Fruit fly (Drosophila melanogaster): ENCODE results near the gene CG12986.
A peak's percentile ranks its signal among the peaks of the same experiment; 100 is the strongest.

The CG12986 gene

dm6 chrX:17828298-17829033, 9.0 kb upstream of the CG12986 start:
- no peak for TF ChIP-seq BtbVII (GFP tag; optimal IDR thresholded peaks at IDR 0.05)
- TF ChIP-seq vvl (GFP tag; IDR thresholded peaks at IDR 0.05): no peak
- no peak for TF ChIP-seq prd (optimal IDR thresholded peaks at IDR 0.05)
- no peak for TF ChIP-seq prd (GFP tag; IDR thresholded peaks at IDR 0.05)
- no peak for TF ChIP-seq ase (GFP tag; IDR thresholded peaks at IDR 0.05)
- no peak for TF ChIP-seq tio (GFP tag; optimal IDR thresholded peaks at IDR 0.05)
- TF ChIP-seq CG7745 (tag; optimal IDR thresholded peaks at IDR 0.05): no peak
- TF ChIP-seq CG9215 (GFP tag; IDR thresholded peaks at IDR 0.05): no peak
- TF ChIP-seq mirr (GFP tag; optimal IDR thresholded peaks at IDR 0.05): no peak
- no peak for TF ChIP-seq crp (GFP tag; optimal IDR thresholded peaks at IDR 0.05)
- TF ChIP-seq twi (tag; optimal IDR thresholded peaks at IDR 0.05): no peak
- TF ChIP-seq Bgb (GFP tag; IDR thresholded peaks at IDR 0.05; ENCODE audit: partially characterized antibody): no peak
- TF ChIP-seq CG12155 (GFP tag; optimal IDR thresholded peaks at IDR 0.05): no peak
- TF ChIP-seq btn (GFP tag; optimal IDR thresholded peaks at IDR 0.05): no peak
- no peak for TF ChIP-seq ERR (GFP tag; optimal IDR thresholded peaks at IDR 0.05)
- no peak for TF ChIP-seq Ptx1 (GFP tag; IDR thresholded peaks at IDR 0.05)
- no peak for TF ChIP-seq hbn (GFP tag; IDR thresholded peaks at IDR 0.05; ENCODE audit: partially characterized antibody)
- TF ChIP-seq dan (GFP tag; IDR thresholded peaks at IDR 0.05): no peak
- no peak for TF ChIP-seq chm (GFP tag; IDR thresholded peaks at IDR 0.05)
- no peak for TF ChIP-seq Aef1 (GFP tag; IDR thresholded peaks at IDR 0.05)
- TF ChIP-seq Drgx (GFP tag; IDR thresholded peaks at IDR 0.05): no peak
- no peak for TF ChIP-seq CG8388 (GFP tag; optimal IDR thresholded peaks at IDR 0.05)
- TF ChIP-seq CG1647 (GFP tag; optimal IDR thresholded peaks at IDR 0.05): no peak
- no peak for TF ChIP-seq CG2199 (GFP tag; IDR thresholded peaks at IDR 0.05)
- no peak for TF ChIP-seq h (optimal IDR thresholded peaks at IDR 0.05)
- TF ChIP-seq CG3163 (GFP tag; optimal IDR thresholded peaks at IDR 0.05): no peak
- no peak for TF ChIP-seq jigr1 (GFP tag; IDR thresholded peaks at IDR 0.05)
- no peak for TF ChIP-seq Oaz (GFP tag; IDR thresholded peaks at IDR 0.05)
- TF ChIP-seq pho (GFP tag; optimal IDR thresholded peaks at IDR 0.05): no peak
- TF ChIP-seq NK7.1 (GFP tag; optimal IDR thresholded peaks at IDR 0.05): no peak
- TF ChIP-seq CG11560 (tag; IDR thresholded peaks at IDR 0.05): no peak
- peak; percentile 60 for TF ChIP-seq Ets65A (GFP tag)
- TF ChIP-seq CG16815 (GFP tag; optimal IDR thresholded peaks at IDR 0.05): no peak
- peak; percentile 71; the same call in 1 of the 2 replicates for TF ChIP-seq CG4360 (GFP tag; IDR thresholded peaks at IDR 0.05)
- TF ChIP-seq nau (GFP tag; optimal IDR thresholded peaks at IDR 0.05): no peak
- TF ChIP-seq CG14014 (GFP tag; IDR thresholded peaks at IDR 0.05): no peak
- TF ChIP-seq CG31365 (tag; optimal IDR thresholded peaks at IDR 0.05): no peak
- no peak for TF ChIP-seq emc (GFP tag; optimal IDR thresholded peaks at IDR 0.05)
- no peak for TF ChIP-seq Tbp (GFP tag; optimal IDR thresholded peaks at IDR 0.05)
- TF ChIP-seq sd (tag; optimal IDR thresholded peaks at IDR 0.05): peak; percentile 94
- TF ChIP-seq Blimp-1 (GFP tag; optimal IDR thresholded peaks at IDR 0.05): peak; percentile 78
- no peak for TF ChIP-seq Ada2b (GFP tag; IDR thresholded peaks at IDR 0.05)
- TF ChIP-seq aop (GFP tag; IDR thresholded peaks at IDR 0.05): no peak
- TF ChIP-seq CG8281 (tag; optimal IDR thresholded peaks at IDR 0.05): no peak
- no peak for TF ChIP-seq CG34376 (GFP tag; optimal IDR thresholded peaks at IDR 0.05)
- no peak for TF ChIP-seq Nf-YA (GFP tag; IDR thresholded peaks at IDR 0.05)
- TF ChIP-seq ci (GFP tag; IDR thresholded peaks at IDR 0.05): 0 out of 3 replicates have a peak, but pooled peaks have one; percentile 39
- no peak for TF ChIP-seq H2.0 (GFP tag; IDR thresholded peaks at IDR 0.05)
- TF ChIP-seq corto (GFP tag; optimal IDR thresholded peaks at IDR 0.05): no peak
- no peak for TF ChIP-seq CG32532 (GFP tag; IDR thresholded peaks at IDR 0.05)
- TF ChIP-seq CG3726 (GFP tag; IDR thresholded peaks at IDR 0.05): no peak
- TF ChIP-seq br (optimal IDR thresholded peaks at IDR 0.05): no peak
- no peak for TF ChIP-seq TFAM (GFP tag; optimal IDR thresholded peaks at IDR 0.05)
